Worm (Caenorhabditis elegans) whole organism, L4 larva: Measurements from ENCODE around the gene F16G10.13.

Source experiments
- D1046.2 ChIP-seq: fragments of 200-800 bp; sonication (Bioruptor generic); IDR thresholded peaks from 2 replicates; pipeline ENCODE4 v1.3.6; 2022; ENCODE audit warnings: missing genetic modification characterization, missing compliant biosample characterization
- F44E2.7 ChIP-seq: fragments of 200-800 bp; sonication (Bioruptor generic); IDR thresholded peaks from 2 replicates; pipeline ENCODE4 v2.1.2; 2022; ENCODE audit warnings: missing genetic modification characterization, missing compliant biosample characterization
- Y105C5A.15 ChIP-seq: fragments of 200-800 bp; sonication (Bioruptor generic); IDR thresholded peaks from 2 replicates; pipeline ENCODE4 v1.3.6; 2022; ENCODE audit warnings: missing genetic modification characterization, missing compliant biosample characterization
- Y48G9A.11 ChIP-seq: fragments of 200-800 bp; sonication (Bioruptor generic); IDR thresholded peaks from 2 replicates; pipeline ENCODE4 v1.3.6; 2022; ENCODE audit warnings: missing genetic modification reagents, missing genetic modification characterization, missing compliant biosample characterization
- aha-1 ChIP-seq: fragments of 150-350 bp; peaks from one replicate; lab custom pipeline; 2014; ENCODE audit warnings: missing biosample characterization, missing genetic modification characterization
- ama-1 ChIP-seq: fragments of 150-350 bp; optimal IDR thresholded peaks from 2 replicates; lab custom pipeline; 2014; ENCODE audit warnings: inconsistent platforms, mixed read lengths
- ceh-44 ChIP-seq: fragments of 200-800 bp; sonication (Bioruptor generic); IDR thresholded peaks from 2 replicates; pipeline ENCODE4 v1.3.6; 2022; ENCODE audit warnings: missing genetic modification reagents, missing genetic modification characterization, missing compliant biosample characterization
- ceh-62 ChIP-seq: sonication (generic microtip); optimal IDR thresholded peaks from 2 replicates; lab custom pipeline; 2017; ENCODE audit warnings: missing biosample characterization, missing genetic modification characterization
- daf-16 ChIP-seq, 3 experiments: sonication (generic microtip); optimal IDR thresholded peaks; 2 replicates each; lab custom pipeline; 2016 to 2017; ENCODE audit warnings: missing genetic modification characterization in 3 of 3, missing genetic modification reagents in 3 of 3, mild to moderate bottlenecking in 2 of 3, missing compliant biosample characterization in 2 of 3, missing biosample characterization in 1 of 3, moderate library complexity in 1 of 3
- dpl-1 ChIP-seq: fragments of 150-350 bp; optimal IDR thresholded peaks from 2 replicates; lab custom pipeline; 2014; ENCODE audit warnings: missing biosample characterization, missing genetic modification reagents, missing genetic modification characterization
- dve-1 ChIP-seq: sonication (generic microtip); optimal IDR thresholded peaks from 2 replicates; lab custom pipeline; 2017; ENCODE audit warnings: antibody characterized with exemption, mild to moderate bottlenecking, missing genetic modification characterization, missing compliant biosample characterization; ENCODE audit not compliant: insufficient read depth
- hif-1 ChIP-seq, 2 experiments: sonication (generic microtip); optimal IDR thresholded peaks; 2 replicates each; lab custom pipeline; 2016 to 2017; ENCODE audit warnings: missing compliant biosample characterization in 2 of 2, missing genetic modification characterization in 2 of 2, missing genetic modification reagents in 2 of 2, missing genotype in 2 of 2, mild to moderate bottlenecking in 1 of 2
- hlh-11 ChIP-seq: fragments of 200-800 bp; sonication (Bioruptor generic); optimal IDR thresholded peaks from 2 replicates; lab custom pipeline; 2018; ENCODE audit warnings: mild to moderate bottlenecking, missing genetic modification characterization, missing compliant biosample characterization
- hmg-1.1 ChIP-seq: fragments of 200-800 bp; sonication (Bioruptor generic); IDR thresholded peaks from 2 replicates; pipeline ENCODE4 v1.3.6; 2022; ENCODE audit warnings: missing genetic modification reagents, missing genetic modification characterization, missing compliant biosample characterization
- jun-1 ChIP-seq: fragments of 150-350 bp; optimal IDR thresholded peaks from 2 replicates; lab custom pipeline; 2014; ENCODE audit warnings: missing biosample characterization, missing genetic modification reagents, missing genetic modification characterization
- lin-29 ChIP-seq: fragments of 200-800 bp; sonication (Bioruptor generic); IDR thresholded peaks from 2 replicates; pipeline ENCODE4 v1.3.6; 2022; ENCODE audit warnings: missing genetic modification reagents, missing genetic modification characterization, missing compliant biosample characterization
- lir-3 ChIP-seq: sonication (generic microtip); optimal IDR thresholded peaks from 2 replicates; lab custom pipeline; 2016; ENCODE audit warnings: mild to moderate bottlenecking, missing genetic modification characterization, missing compliant biosample characterization
- madf-5 ChIP-seq, 2 experiments: fragments of 200-800 bp; sonication (Bioruptor generic); IDR thresholded peaks; 2 replicates each; pipeline ENCODE4 v1.3.6; 2022; ENCODE audit warnings: missing compliant biosample characterization in 2 of 2, missing genetic modification characterization in 2 of 2
- madf-9 ChIP-seq: fragments of 200-800 bp; sonication (Bioruptor generic); conservative IDR thresholded peaks from 2 replicates; pipeline ENCODE4 v1.3.6; 2022; ENCODE audit warnings: missing genetic modification reagents, missing genetic modification characterization, missing compliant biosample characterization
- mxl-2 ChIP-seq: fragments of 200-800 bp; sonication (Bioruptor generic); conservative IDR thresholded peaks from 2 replicates; pipeline ENCODE4 v1.3.6; 2022; ENCODE audit warnings: missing genetic modification reagents, missing genetic modification characterization, missing compliant biosample characterization
- mxl-3 ChIP-seq: fragments of 200-800 bp; sonication (Bioruptor generic); optimal IDR thresholded peaks from 2 replicates; lab custom pipeline; 2018; ENCODE audit warnings: mild to moderate bottlenecking, missing genetic modification characterization, missing compliant biosample characterization
- nhr-237 ChIP-seq: sonication (generic microtip); optimal IDR thresholded peaks from 2 replicates; lab custom pipeline; 2017; ENCODE audit warnings: missing biosample characterization, missing genetic modification characterization
- nhr-25 ChIP-seq: sonication (generic microtip); optimal IDR thresholded peaks from 2 replicates; lab custom pipeline; 2017; ENCODE audit warnings: missing genetic modification characterization, mild to moderate bottlenecking, missing compliant biosample characterization, antibody characterized with exemption, moderate library complexity, borderline replicate concordance; ENCODE audit not compliant: insufficient read depth
- nhr-28 ChIP-seq: fragments of 150-350 bp; optimal IDR thresholded peaks from 2 replicates; lab custom pipeline; 2014; ENCODE audit warnings: missing biosample characterization, missing genetic modification characterization
- nhr-76 ChIP-seq: fragments of 150-350 bp; optimal IDR thresholded peaks from 2 replicates; lab custom pipeline; 2014; ENCODE audit warnings: missing biosample characterization, missing genetic modification characterization
- nhr-77 ChIP-seq: fragments of 150-350 bp; optimal IDR thresholded peaks from 2 replicates; lab custom pipeline; 2014; ENCODE audit warnings: missing biosample characterization, missing genetic modification characterization
- php-3 ChIP-seq: fragments of 200-800 bp; sonication (Bioruptor generic); IDR thresholded peaks from 2 replicates; pipeline ENCODE4 v1.3.6; 2022; ENCODE audit warnings: missing genetic modification reagents, missing genetic modification characterization, missing compliant biosample characterization
- pqm-1 ChIP-seq: sonication (generic microtip); optimal IDR thresholded peaks from 2 replicates; lab custom pipeline; 2017; ENCODE audit warnings: missing biosample characterization, missing genetic modification characterization
- set-16 ChIP-seq: fragments of 200-800 bp; sonication (Bioruptor generic); IDR thresholded peaks from 2 replicates; pipeline ENCODE4 v1.3.6; 2022; ENCODE audit warnings: missing genetic modification reagents, missing genetic modification characterization, missing compliant biosample characterization
- snpc-1.2 ChIP-seq: fragments of 200-800 bp; sonication (Bioruptor generic); IDR thresholded peaks from 2 replicates; pipeline ENCODE4 v1.3.6; 2022; ENCODE audit warnings: missing genetic modification reagents, missing genetic modification characterization, missing compliant biosample characterization
- spr-1 ChIP-seq: sonication (generic microtip); optimal IDR thresholded peaks from 2 replicates; lab custom pipeline; 2016; ENCODE audit warnings: mild to moderate bottlenecking, missing genetic modification characterization, missing compliant biosample characterization
- unc-130 ChIP-seq: sonication (generic microtip); optimal IDR thresholded peaks from 2 replicates; lab custom pipeline; 2016; ENCODE audit warnings: missing genetic modification reagents, missing genetic modification characterization, missing compliant biosample characterization
- unc-62 ChIP-seq, 3 experiments: fragments of 150-350 bp in 1 of 3; sonication (generic microtip); optimal IDR thresholded peaks in 2 of 3; peaks in 1 of 3; 1 replicate in 1 of 3; 2 replicates in 2 of 3; lab custom pipeline; 2014 to 2017; ENCODE audit warnings: missing biosample characterization in 3 of 3, missing genetic modification characterization in 3 of 3, missing genetic modification reagents in 3 of 3, missing genotype in 1 of 3
- zfp-2 ChIP-seq: sonication (generic microtip); optimal IDR thresholded peaks from 2 replicates; lab custom pipeline; 2016; ENCODE audit warnings: mild to moderate bottlenecking, missing genetic modification characterization, missing compliant biosample characterization
- zip-11 ChIP-seq: fragments of 200-800 bp; sonication (Bioruptor generic); IDR thresholded peaks from 2 replicates; pipeline ENCODE4 v1.3.6; 2022; ENCODE audit warnings: missing genetic modification characterization, missing compliant biosample characterization

Gene F16G10.13

ce11 chrII:2415439-2415838 lies 19.7 kb upstream of the F16G10.13 start, which contains the start of gene fbxa-4 (continued):
- TF ChIP-seq Y105C5A.15 (GFP tag; lab: Robert Waterston, UW) (no peak), Y48G9A.11 (GFP tag; lab: Robert Waterston, UW) (no peak), F44E2.7 (GFP tag; lab: Robert Waterston, UW) (no peak), nhr-28 (tag; lab: Kevin White, UChicago) (peak; percentile 93), daf-16 (GFP tag; optimal IDR thresholded peaks at IDR 0.05; lab: Kevin White, UChicago) (no peak), daf-16 (tag; optimal IDR thresholded peaks at IDR 0.05; lab: Kevin White, UChicago) (peak; percentile 87), madf-9 (GFP tag; lab: Robert Waterston, UW) (no peak), nhr-77 (tag; lab: Kevin White, UChicago) (peak; percentile 67), snpc-1.2 (no peak), nhr-25 (no peak), nhr-237 (tag; lab: Kevin White, UChicago) (no peak)

ce11 chrII:2412649-2413048 lies 16.9 kb upstream of the F16G10.13 start, which contains the start of gene fbxa-182:
Gene fbxa-182 (minus strand): TSS chrII:2412749.
- TF ChIP-seq mxl-3 (GFP tag; lab: Kevin White, UChicago): no peak
- TF ChIP-seq dve-1 (tag; lab: Kevin White, UChicago): peak; percentile 14
- no peak for TF ChIP-seq lin-29 (GFP tag; lab: Robert Waterston, UW)
- TF ChIP-seq nhr-28 (tag; lab: Kevin White, UChicago): peak; percentile 19
- TF ChIP-seq daf-16 (GFP tag; optimal IDR thresholded peaks at IDR 0.05; lab: Kevin White, UChicago): no peak
- peak; percentile 37 for TF ChIP-seq daf-16 (tag; optimal IDR thresholded peaks at IDR 0.05; lab: Kevin White, UChicago)
- TF ChIP-seq php-3: 0 out of 2 replicates have a peak, but pooled peaks have one; percentile 23
- TF ChIP-seq unc-62 (GFP tag; optimal IDR thresholded peaks at IDR 0.05 in 1 of 2; lab: Kevin White, UChicago): peak in 1 of 2 experiments; percentile 9
- TF ChIP-seq unc-62 (tag; optimal IDR thresholded peaks at IDR 0.05; lab: Kevin White, UChicago): no peak
- TF ChIP-seq pqm-1 (tag; lab: Kevin White, UChicago): peak; percentile 17

ce11 chrII:2411555-2411954 lies 15.8 kb upstream of the F16G10.13 start:
- TF ChIP-seq unc-62 (GFP tag; optimal IDR thresholded peaks at IDR 0.05 in 1 of 2; lab: Kevin White, UChicago): peak in 1 of 2 experiments; percentile 51
- TF ChIP-seq unc-62 (tag; optimal IDR thresholded peaks at IDR 0.05; lab: Kevin White, UChicago): no peak
- no peak for TF ChIP-seq hlh-11 (tag; lab: Kevin White, UChicago)
- no peak for TF ChIP-seq ceh-44
- TF ChIP-seq, all 104 proteins: peak for 1

DNA sequence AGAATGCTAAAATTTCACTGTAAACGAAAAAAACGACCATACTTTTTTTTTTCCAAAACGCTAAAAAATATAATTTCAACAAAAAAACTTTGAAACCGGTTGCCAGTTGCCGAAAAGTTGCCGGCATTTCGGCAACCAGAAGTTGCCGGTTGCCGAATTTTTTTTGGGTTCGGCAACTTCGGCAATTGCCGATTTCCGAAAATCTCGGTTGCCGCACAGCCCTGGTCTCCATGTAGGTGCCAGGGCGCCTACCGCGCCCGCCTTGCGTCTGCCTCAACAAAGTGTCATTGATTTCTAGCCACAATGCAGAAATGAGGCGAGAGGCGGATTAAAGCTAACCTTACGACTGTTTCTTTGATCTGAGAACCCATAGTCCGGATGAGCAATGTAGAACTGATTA lies 15.3 kb upstream of the F16G10.13 start:
- TF ChIP-seq dve-1 (tag; lab: Kevin White, UChicago): no peak
- peak; percentile 56; the same call in 1 of the 2 replicates for TF ChIP-seq set-16 (GFP tag; lab: Robert Waterston, UW)
- peak; percentile 82 for TF ChIP-seq aha-1 (tag; lab: Kevin White, UChicago)
- TF ChIP-seq madf-5 (GFP tag; IDR thresholded peaks at IDR 0.05; lab: Robert Waterston, UW): 0 out of 4 replicates have a peak, but pooled peaks of 1 of the 2 experiments have one; percentile 22

DNA sequence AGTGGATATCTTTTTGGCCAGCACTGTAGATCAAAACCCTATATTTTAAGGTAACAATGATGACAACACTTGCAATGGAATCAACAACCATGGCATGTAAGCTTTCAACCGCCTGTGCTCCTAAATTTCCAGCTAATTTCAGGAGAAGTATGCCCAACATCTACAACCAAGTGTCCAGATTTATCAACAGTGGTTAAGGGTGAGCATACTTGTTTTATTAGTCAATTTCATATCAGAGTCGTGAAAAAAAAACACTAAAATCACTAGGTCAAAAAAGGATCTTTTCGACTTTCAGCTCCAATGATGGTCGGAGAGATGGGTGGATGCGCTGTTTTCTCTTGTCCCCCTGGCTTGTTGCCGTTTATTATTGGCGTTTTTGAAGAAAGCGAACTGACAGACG lies 8.2 kb upstream of the F16G10.13 start, which contains the start of gene F16G10.1:
Gene F16G10.1, plus strand, starts transcription at position 301 of the 400 bp plus-strand sequence.
- TF ChIP-seq snpc-1.2 (no peak), zfp-2 (tag; lab: Kevin White, UChicago) (no peak), unc-62 (GFP tag; optimal IDR thresholded peaks at IDR 0.05 in 1 of 2; lab: Kevin White, UChicago) (peak in 1 of 2 experiments; percentile 52), unc-62 (tag; optimal IDR thresholded peaks at IDR 0.05; lab: Kevin White, UChicago) (no peak)

DNA sequence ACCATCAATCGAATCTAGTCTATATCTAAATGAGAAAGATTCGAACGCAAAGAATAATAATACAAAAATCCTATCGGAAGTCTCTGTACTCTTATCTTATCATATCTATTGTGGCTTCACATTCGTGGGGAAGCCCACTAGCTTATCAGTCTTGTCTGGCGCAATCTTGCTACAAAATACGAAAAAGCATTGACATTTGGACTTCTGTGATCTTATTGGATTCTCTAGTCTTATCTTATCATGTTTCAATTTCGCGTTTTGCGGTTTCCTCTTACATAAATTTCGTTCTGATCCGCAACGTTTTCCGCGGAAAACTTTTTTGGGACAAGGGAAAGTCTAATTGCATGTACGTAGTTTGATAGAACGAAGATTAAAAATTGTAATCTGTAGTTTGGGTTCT lies 4.0 kb upstream of the F16G10.13 start:
- TF ChIP-seq mxl-2 (GFP tag; lab: Robert Waterston, UW) (no peak), aha-1 (tag; lab: Kevin White, UChicago) (peak; percentile 43), nhr-28 (tag; lab: Kevin White, UChicago) (peak; percentile 95)

ce11 chrII:2398884-2399283 lies 3.1 kb upstream of the F16G10.13 start, which contains the start of gene F16G10.14:
Gene F16G10.14 (minus strand): TSS chrII:2398984.
- TF ChIP-seq pqm-1 (tag; lab: Kevin White, UChicago) (no peak), D1046.2 (GFP tag; lab: Robert Waterston, UW) (no peak), Y48G9A.11 (GFP tag; lab: Robert Waterston, UW) (no peak), dve-1 (tag; lab: Kevin White, UChicago) (no peak), nhr-76 (tag; lab: Kevin White, UChicago) (no peak), F44E2.7 (GFP tag; lab: Robert Waterston, UW) (no peak), unc-130 (no peak), ama-1 (lab: Kevin White, UChicago) (no peak), hmg-1.1 (GFP tag; lab: Robert Waterston, UW) (no peak), ceh-44 (no peak), spr-1 (no peak), lir-3 (tag; lab: Kevin White, UChicago) (no peak), nhr-77 (tag; lab: Kevin White, UChicago) (no peak), jun-1 (no peak), hif-1 (tag; optimal IDR thresholded peaks at IDR 0.05; lab: Kevin White, UChicago) (no peak), unc-62 (GFP tag; optimal IDR thresholded peaks at IDR 0.05 in 1 of 2; lab: Kevin White, UChicago) (no peak), unc-62 (tag; optimal IDR thresholded peaks at IDR 0.05; lab: Kevin White, UChicago) (no peak), zip-11 (GFP tag; lab: Robert Waterston, UW) (no peak), ceh-62 (tag; lab: Kevin White, UChicago) (no peak), dpl-1 (GFP tag; lab: Kevin White, UChicago) (no peak)
